Worm (Caenorhabditis elegans) whole organism, L4 larva: ENCODE data around the gene F42C5.4.

ENCODE experiments used
- ceh-44 ChIP-seq: fragments of 200-800 bp; sonication (Bioruptor generic); IDR thresholded peaks from 2 replicates; pipeline ENCODE4 v1.3.6; 2022; ENCODE audit warnings: missing genetic modification reagents, missing genetic modification characterization, missing compliant biosample characterization
- fkh-10 ChIP-seq: fragments of 150-350 bp; optimal IDR thresholded peaks from 2 replicates; lab custom pipeline; 2014; ENCODE audit warnings: missing biosample characterization, missing genetic modification reagents, missing genetic modification characterization
- nhr-77 ChIP-seq: fragments of 150-350 bp; optimal IDR thresholded peaks from 2 replicates; lab custom pipeline; 2014; ENCODE audit warnings: missing biosample characterization, missing genetic modification characterization
- ztf-11 ChIP-seq: fragments of 150-350 bp; optimal IDR thresholded peaks from 2 replicates; lab custom pipeline; 2014; ENCODE audit warnings: missing biosample characterization, missing genetic modification characterization

- TF ChIP-seq ceh-44 (GFP tag; lab: Robert Waterston, UW) (no peak), fkh-10 (GFP tag; lab: Kevin White, UChicago) (no peak), nhr-77 (tag; lab: Kevin White, UChicago) (no peak), ztf-11 (no peak)
These were observed 51.4 kb downstream of the F42C5.4 start for ce11 chrIV:7240564-7240963.
